Worm (Caenorhabditis elegans) whole organism, L2 larva: ENCODE results near the gene C25E10.13.

Experiments used
- C34F6.9 ChIP-seq: fragments of 150-350 bp; optimal IDR thresholded peaks from 2 replicates; lab custom pipeline; 2014; ENCODE audit warnings: missing biosample characterization, missing genetic modification characterization
- Y55F3AM.14 ChIP-seq: fragments of 200-800 bp; sonication (Bioruptor generic); optimal IDR thresholded peaks from 2 replicates; lab custom pipeline; 2018; ENCODE audit warnings: mild to moderate bottlenecking, missing genetic modification characterization, missing compliant biosample characterization
- alr-1 ChIP-seq: fragments of 150-350 bp; optimal IDR thresholded peaks from 2 replicates; lab custom pipeline; 2014; ENCODE audit warnings: missing biosample characterization, missing genetic modification characterization
- aly-2 ChIP-seq: fragments of 150-350 bp; optimal IDR thresholded peaks from 2 replicates; lab custom pipeline; 2014; ENCODE audit warnings: missing biosample characterization, missing genetic modification characterization
- blmp-1 ChIP-seq: sonication (generic microtip); optimal IDR thresholded peaks from 2 replicates; lab custom pipeline; 2017; ENCODE audit warnings: missing genetic modification characterization, mild to moderate bottlenecking, missing compliant biosample characterization, antibody characterized with exemption, moderate library complexity; ENCODE audit not compliant: insufficient read depth
- ceh-16 ChIP-seq: fragments of 150-350 bp; optimal IDR thresholded peaks from 2 replicates; lab custom pipeline; 2014; ENCODE audit warnings: missing biosample characterization, missing genetic modification characterization
- ceh-82 ChIP-seq: fragments of 150-350 bp; optimal IDR thresholded peaks from 2 replicates; lab custom pipeline; 2014; ENCODE audit warnings: missing biosample characterization, missing genetic modification characterization
- crh-2 ChIP-seq: sonication (generic microtip); optimal IDR thresholded peaks from 2 replicates; lab custom pipeline; 2017; ENCODE audit warnings: missing biosample characterization, missing genetic modification characterization
- dmd-4 ChIP-seq: sonication (generic microtip); optimal IDR thresholded peaks from 2 replicates; lab custom pipeline; 2017; ENCODE audit warnings: missing biosample characterization, missing genetic modification characterization
- egl-27 ChIP-seq: sonication (generic microtip); optimal IDR thresholded peaks from 3 replicates; lab custom pipeline; 2017; ENCODE audit warnings: missing biosample characterization, missing genetic modification reagents, missing genetic modification characterization
- elt-1 ChIP-seq: fragments of 150-350 bp; optimal IDR thresholded peaks from 2 replicates; lab custom pipeline; 2014; ENCODE audit warnings: missing biosample characterization, missing genetic modification characterization
- elt-3 ChIP-seq: sonication (generic microtip); optimal IDR thresholded peaks from 2 replicates; lab custom pipeline; 2017; ENCODE audit warnings: missing biosample characterization, missing genetic modification characterization
- fos-1 ChIP-seq: fragments of 150-350 bp; optimal IDR thresholded peaks from 2 replicates; lab custom pipeline; 2014; ENCODE audit warnings: missing biosample characterization, missing genetic modification characterization
- gmeb-1 ChIP-seq: fragments of 150-350 bp; optimal IDR thresholded peaks from 2 replicates; lab custom pipeline; 2014; ENCODE audit warnings: missing biosample characterization, missing genetic modification characterization
- lin-13 ChIP-seq: fragments of 150-350 bp; optimal IDR thresholded peaks from 2 replicates; lab custom pipeline; 2014; ENCODE audit warnings: missing biosample characterization, missing genetic modification reagents, missing genetic modification characterization
- lsy-2 ChIP-seq, 2 experiments: fragments of 150-350 bp in 1 of 2; sonication (generic microtip) in 1 of 2; optimal IDR thresholded peaks; 2 replicates each; lab custom pipeline; 2014 to 2017; ENCODE audit warnings: missing biosample characterization in 2 of 2, missing genetic modification characterization in 2 of 2
- mab-5 ChIP-seq: fragments of 150-350 bp; optimal IDR thresholded peaks from 2 replicates; lab custom pipeline; 2014; ENCODE audit warnings: missing biosample characterization, missing genetic modification characterization
- mbf-1 ChIP-seq: sonication (generic microtip); optimal IDR thresholded peaks from 2 replicates; lab custom pipeline; 2017; ENCODE audit warnings: missing biosample characterization, missing genetic modification characterization
- mdl-1 ChIP-seq, 2 experiments: fragments of 150-350 bp in 1 of 2; sonication (generic microtip) in 1 of 2; optimal IDR thresholded peaks; 2 replicates each; lab custom pipeline; 2017; ENCODE audit warnings: missing biosample characterization in 2 of 2, missing genetic modification characterization in 2 of 2
- nhr-10 ChIP-seq: sonication (generic microtip); optimal IDR thresholded peaks from 2 replicates; lab custom pipeline; 2017; ENCODE audit warnings: missing biosample characterization, missing genetic modification characterization
- nhr-12 ChIP-seq: fragments of 150-350 bp; optimal IDR thresholded peaks from 2 replicates; lab custom pipeline; 2014; ENCODE audit warnings: missing biosample characterization, missing genetic modification characterization
- nhr-129 ChIP-seq: fragments of 150-350 bp; optimal IDR thresholded peaks from 2 replicates; lab custom pipeline; 2014; ENCODE audit warnings: missing biosample characterization, missing genetic modification characterization
- nhr-21 ChIP-seq: fragments of 150-350 bp; optimal IDR thresholded peaks from 2 replicates; lab custom pipeline; 2014; ENCODE audit warnings: missing biosample characterization, missing genetic modification characterization
- nhr-23 ChIP-seq: fragments of 150-350 bp; optimal IDR thresholded peaks from 2 replicates; lab custom pipeline; 2014; ENCODE audit warnings: missing biosample characterization, missing genetic modification reagents, missing genetic modification characterization
- nhr-237 ChIP-seq: fragments of 150-350 bp; optimal IDR thresholded peaks from 2 replicates; lab custom pipeline; 2014; ENCODE audit warnings: missing biosample characterization, missing genetic modification characterization
- nhr-25 ChIP-seq: fragments of 150-350 bp; sonication (generic microtip); optimal IDR thresholded peaks from 3 replicates; lab custom pipeline; 2014; ENCODE audit warnings: missing biosample characterization, missing genetic modification characterization
- nhr-77 ChIP-seq: fragments of 150-350 bp; optimal IDR thresholded peaks from 2 replicates; lab custom pipeline; 2014; ENCODE audit warnings: missing biosample characterization, missing genetic modification characterization
- peb-1 ChIP-seq: fragments of 150-350 bp; optimal IDR thresholded peaks from 2 replicates; lab custom pipeline; 2014; ENCODE audit warnings: missing biosample characterization, missing genetic modification characterization
- sem-4 ChIP-seq: fragments of 150-350 bp; optimal IDR thresholded peaks from 2 replicates; lab custom pipeline; 2014; ENCODE audit warnings: missing biosample characterization, missing genetic modification reagents, missing genetic modification characterization
- skn-1 ChIP-seq: sonication (generic microtip); optimal IDR thresholded peaks from 2 replicates; lab custom pipeline; 2017; ENCODE audit warnings: missing biosample characterization, missing genetic modification characterization
- sma-3 ChIP-seq: sonication (generic microtip); optimal IDR thresholded peaks from 2 replicates; lab custom pipeline; 2016; ENCODE audit warnings: missing genetic modification reagents, missing genetic modification characterization, missing compliant biosample characterization
- snpc-4 ChIP-seq: fragments of 150-350 bp; optimal IDR thresholded peaks from 2 replicates; lab custom pipeline; 2014; ENCODE audit warnings: missing biosample characterization, missing genetic modification characterization
- unc-62 ChIP-seq: fragments of 150-350 bp; optimal IDR thresholded peaks from 2 replicates; lab custom pipeline; 2014; ENCODE audit warnings: missing biosample characterization, missing genetic modification reagents, missing genetic modification characterization
- zag-1 ChIP-seq: fragments of 150-350 bp; optimal IDR thresholded peaks from 2 replicates; lab custom pipeline; 2014; ENCODE audit warnings: missing biosample characterization, missing genetic modification characterization
- ztf-1 ChIP-seq: fragments of 200-800 bp; sonication (Bioruptor generic); conservative IDR thresholded peaks from 2 replicates; pipeline ENCODE4 v1.3.6; 2022; ENCODE audit warnings: missing genetic modification characterization, missing compliant biosample characterization
- ztf-11 ChIP-seq: sonication (generic microtip); optimal IDR thresholded peaks from 2 replicates; lab custom pipeline; 2017; ENCODE audit warnings: missing biosample characterization, missing genetic modification characterization

C25E10.13 gene

ce11 chrV:9059468-9059867, at the start of gene C25E10.13, which contains the start of gene C25E10.16:
C25E10.13 (plus strand) TSS chrV:9059723.
C25E10.16 (minus strand) TSS chrV:9059568.
- TF ChIP-seq nhr-23, result no peak
- no peak for TF ChIP-seq Y55F3AM.14 (GFP tag; lab: Kevin White, UChicago)
- no peak for TF ChIP-seq nhr-21 (tag; lab: Kevin White, UChicago)
- TF ChIP-seq nhr-77 (tag; lab: Kevin White, UChicago), result no peak
- TF ChIP-seq ceh-16 (tag; lab: Kevin White, UChicago), result no peak
- TF ChIP-seq skn-1, result no peak
- TF ChIP-seq C34F6.9 (tag; lab: Kevin White, UChicago), result no peak
- no peak for TF ChIP-seq snpc-4 (tag; lab: Kevin White, UChicago)
- no peak for TF ChIP-seq fos-1 (tag; lab: Kevin White, UChicago)
- TF ChIP-seq nhr-12 (tag; lab: Kevin White, UChicago), result no peak
- TF ChIP-seq blmp-1 (tag; lab: Kevin White, UChicago), result no peak
- TF ChIP-seq elt-3 (tag; lab: Kevin White, UChicago), result no peak
- TF ChIP-seq mdl-1 (tag; optimal IDR thresholded peaks at IDR 0.05; lab: Kevin White, UChicago), result no peak
- TF ChIP-seq, all 48 proteins: peak for 0

- no peak for TF ChIP-seq nhr-23
- TF ChIP-seq mbf-1 (tag; lab: Kevin White, UChicago), result no peak
- TF ChIP-seq nhr-129 (tag; lab: Kevin White, UChicago), result no peak
- TF ChIP-seq mab-5, result no peak
- no peak for TF ChIP-seq nhr-21 (tag; lab: Kevin White, UChicago)
- TF ChIP-seq nhr-25 (tag; lab: Kevin White, UChicago), result no peak
- no peak for TF ChIP-seq Y55F3AM.14 (GFP tag; lab: Kevin White, UChicago)
- no peak for TF ChIP-seq C34F6.9 (tag; lab: Kevin White, UChicago)
- TF ChIP-seq skn-1, result no peak
- TF ChIP-seq ceh-16 (tag; lab: Kevin White, UChicago), result no peak
- no peak for TF ChIP-seq peb-1
- no peak for TF ChIP-seq gmeb-1 (tag; lab: Kevin White, UChicago)
- no peak for TF ChIP-seq unc-62
- no peak for TF ChIP-seq aly-2 (tag; lab: Kevin White, UChicago)
- TF ChIP-seq nhr-12 (tag; lab: Kevin White, UChicago), result no peak
- no peak for TF ChIP-seq crh-2 (tag; lab: Kevin White, UChicago)
Observed at ce11 chrV:9013765-9014164, 45.8 kb upstream of the C25E10.13 start, which contains the start of gene srh-201. srh-201 (minus strand) TSS chrV:9013865.

ce11 chrV:9015540-9015939, 44.0 kb upstream of the C25E10.13 start, which contains the start of gene srt-18:
srt-18 (minus strand) TSS chrV:9015640.
- no peak for TF ChIP-seq dmd-4 (tag; lab: Kevin White, UChicago)
- TF ChIP-seq nhr-77 (tag; lab: Kevin White, UChicago), result no peak
- TF ChIP-seq sem-4 (tag; lab: Kevin White, UChicago), result no peak
- no peak for TF ChIP-seq alr-1
- no peak for TF ChIP-seq zag-1
- TF ChIP-seq nhr-10, result no peak
- TF ChIP-seq lsy-2 (tag; optimal IDR thresholded peaks at IDR 0.05; lab: Kevin White, UChicago), result no peak
- TF ChIP-seq lin-13 (GFP tag; lab: Kevin White, UChicago), result no peak
- TF ChIP-seq aly-2 (tag; lab: Kevin White, UChicago), result no peak
- TF ChIP-seq ztf-1 (GFP tag; lab: Robert Waterston, UW), result no peak
- TF ChIP-seq sma-3 (GFP tag; lab: Kevin White, UChicago), result no peak
- no peak for TF ChIP-seq nhr-237 (tag; lab: Kevin White, UChicago)
- no peak for TF ChIP-seq C34F6.9 (tag; lab: Kevin White, UChicago)
- no peak for TF ChIP-seq egl-27 (tag; lab: Kevin White, UChicago)
- TF ChIP-seq mdl-1 (tag; optimal IDR thresholded peaks at IDR 0.05; lab: Kevin White, UChicago), result no peak
- no peak for TF ChIP-seq nhr-25 (tag; lab: Kevin White, UChicago)

ce11 chrV:9016479-9016878, 43.0 kb upstream of the C25E10.13 start, which contains the start of gene oac-40:
oac-40 (plus strand) TSS chrV:9016779.
- TF ChIP-seq ceh-82 (no peak), fos-1 (tag; lab: Kevin White, UChicago) (no peak), nhr-237 (tag; lab: Kevin White, UChicago) (no peak), egl-27 (tag; lab: Kevin White, UChicago) (no peak), elt-1 (tag; lab: Kevin White, UChicago) (no peak), zag-1 (no peak), lsy-2 (tag; optimal IDR thresholded peaks at IDR 0.05; lab: Kevin White, UChicago) (no peak), gmeb-1 (tag; lab: Kevin White, UChicago) (no peak), ztf-11 (tag; lab: Kevin White, UChicago) (no peak), mdl-1 (tag; optimal IDR thresholded peaks at IDR 0.05; lab: Kevin White, UChicago) (no peak)
